Worm (Caenorhabditis elegans) whole organism, L4 larva: ENCODE measurements around the gene C39B5.5.
A peak's percentile ranks its signal among the peaks of the same experiment; 100 is the strongest.

Experiments used
- D1046.2 ChIP-seq: fragments of 200-800 bp; sonication (Bioruptor generic); IDR thresholded peaks from 2 replicates; pipeline ENCODE4 v1.3.6; 2022; ENCODE audit warnings: missing genetic modification characterization, missing compliant biosample characterization
- F37D6.2 ChIP-seq: sonication (generic microtip); optimal IDR thresholded peaks from 2 replicates; lab custom pipeline; 2016; ENCODE audit warnings: mild to moderate bottlenecking, missing genetic modification characterization, missing compliant biosample characterization
- R02D3.7 ChIP-seq: fragments of 150-350 bp; sonication (generic microtip); optimal IDR thresholded peaks from 3 replicates; lab custom pipeline; 2014; ENCODE audit warnings: missing biosample characterization, missing genetic modification characterization
- Y105C5A.15 ChIP-seq: fragments of 200-800 bp; sonication (Bioruptor generic); IDR thresholded peaks from 2 replicates; pipeline ENCODE4 v1.3.6; 2022; ENCODE audit warnings: missing genetic modification characterization, missing compliant biosample characterization
- Y48G9A.11 ChIP-seq: fragments of 200-800 bp; sonication (Bioruptor generic); IDR thresholded peaks from 2 replicates; pipeline ENCODE4 v1.3.6; 2022; ENCODE audit warnings: missing genetic modification reagents, missing genetic modification characterization, missing compliant biosample characterization
- Y5F2A.4 ChIP-seq: fragments of 200-800 bp; sonication (Bioruptor generic); optimal IDR thresholded peaks from 2 replicates; lab custom pipeline; 2018; ENCODE audit warnings: mild to moderate bottlenecking, missing genetic modification characterization, missing compliant biosample characterization
- ZK337.2 ChIP-seq: fragments of 200-800 bp; sonication (Bioruptor generic); IDR thresholded peaks from 2 replicates; pipeline ENCODE4 v1.3.6; 2022; ENCODE audit warnings: missing genetic modification reagents, missing genetic modification characterization, missing compliant biosample characterization
- ZK546.5 ChIP-seq, 2 experiments: sonication (generic microtip); optimal IDR thresholded peaks; 2 replicates each; lab custom pipeline; 2017; ENCODE audit warnings: missing biosample characterization in 2 of 2, missing genetic modification characterization in 2 of 2
- aha-1 ChIP-seq: fragments of 150-350 bp; peaks from one replicate; lab custom pipeline; 2014; ENCODE audit warnings: missing biosample characterization, missing genetic modification characterization
- ceh-20 ChIP-seq: fragments of 200-800 bp; sonication (Bioruptor generic); IDR thresholded peaks from 2 replicates; pipeline ENCODE4 v1.3.6; 2022; ENCODE audit warnings: missing genetic modification reagents, missing genetic modification characterization, missing compliant biosample characterization
- dmd-6 ChIP-seq: fragments of 200-800 bp; sonication (Bioruptor generic); IDR thresholded peaks from 2 replicates; pipeline ENCODE4 v1.3.6; 2022; ENCODE audit warnings: missing genetic modification reagents, missing genetic modification characterization, missing compliant biosample characterization
- dmd-9 ChIP-seq: fragments of 200-800 bp; sonication (Bioruptor generic); IDR thresholded peaks from 2 replicates; pipeline ENCODE4 v1.3.6; 2022; ENCODE audit warnings: missing genetic modification reagents, missing genetic modification characterization, missing compliant biosample characterization
- dpl-1 ChIP-seq: fragments of 150-350 bp; optimal IDR thresholded peaks from 2 replicates; lab custom pipeline; 2014; ENCODE audit warnings: missing biosample characterization, missing genetic modification reagents, missing genetic modification characterization
- duxl-1 ChIP-seq: sonication (generic microtip); optimal IDR thresholded peaks from 2 replicates; lab custom pipeline; 2016; ENCODE audit warnings: mild to moderate bottlenecking, missing genetic modification characterization, moderate library complexity, missing compliant biosample characterization; ENCODE audit not compliant: poor library complexity
- egl-27 ChIP-seq: sonication (generic microtip); optimal IDR thresholded peaks from 3 replicates; lab custom pipeline; 2017; ENCODE audit warnings: missing biosample characterization, missing genetic modification reagents, missing genetic modification characterization
- egl-43 ChIP-seq: fragments of 200-800 bp; sonication (Bioruptor generic); IDR thresholded peaks from 2 replicates; pipeline ENCODE4 v1.3.6; 2022; ENCODE audit warnings: missing genetic modification reagents, missing genetic modification characterization, missing compliant biosample characterization
- fkh-10 ChIP-seq: fragments of 150-350 bp; optimal IDR thresholded peaks from 2 replicates; lab custom pipeline; 2014; ENCODE audit warnings: missing biosample characterization, missing genetic modification reagents, missing genetic modification characterization
- hif-1 ChIP-seq, 2 experiments: sonication (generic microtip); optimal IDR thresholded peaks; 2 replicates each; lab custom pipeline; 2016 to 2017; ENCODE audit warnings: missing compliant biosample characterization in 2 of 2, missing genetic modification characterization in 2 of 2, missing genetic modification reagents in 2 of 2, missing genotype in 2 of 2, mild to moderate bottlenecking in 1 of 2
- hlh-11 ChIP-seq: fragments of 200-800 bp; sonication (Bioruptor generic); optimal IDR thresholded peaks from 2 replicates; lab custom pipeline; 2018; ENCODE audit warnings: mild to moderate bottlenecking, missing genetic modification characterization, missing compliant biosample characterization
- hmg-1.1 ChIP-seq: fragments of 200-800 bp; sonication (Bioruptor generic); IDR thresholded peaks from 2 replicates; pipeline ENCODE4 v1.3.6; 2022; ENCODE audit warnings: missing genetic modification reagents, missing genetic modification characterization, missing compliant biosample characterization
- jun-1 ChIP-seq: fragments of 150-350 bp; optimal IDR thresholded peaks from 2 replicates; lab custom pipeline; 2014; ENCODE audit warnings: missing biosample characterization, missing genetic modification reagents, missing genetic modification characterization
- lim-7 ChIP-seq: fragments of 200-800 bp; sonication (Bioruptor generic); IDR thresholded peaks from 2 replicates; pipeline ENCODE4 v1.3.6; 2022; ENCODE audit warnings: missing genetic modification characterization, missing compliant biosample characterization
- lin-1 ChIP-seq: fragments of 200-800 bp; sonication (Bioruptor generic); IDR thresholded peaks from 2 replicates; pipeline ENCODE4 v1.3.6; 2022; ENCODE audit warnings: missing genetic modification reagents, missing genetic modification characterization, missing compliant biosample characterization
- lin-29 ChIP-seq: fragments of 200-800 bp; sonication (Bioruptor generic); IDR thresholded peaks from 2 replicates; pipeline ENCODE4 v1.3.6; 2022; ENCODE audit warnings: missing genetic modification reagents, missing genetic modification characterization, missing compliant biosample characterization
- lin-38 ChIP-seq: fragments of 200-800 bp; sonication (Bioruptor generic); IDR thresholded peaks from 2 replicates; pipeline ENCODE4 v1.3.6; 2022; ENCODE audit warnings: missing genetic modification reagents, missing genetic modification characterization, missing compliant biosample characterization
- mdl-1 ChIP-seq, 2 experiments: fragments of 150-350 bp in 1 of 2; sonication (generic microtip) in 1 of 2; optimal IDR thresholded peaks; 2 replicates each; lab custom pipeline; 2014 to 2017; ENCODE audit warnings: missing biosample characterization in 2 of 2, missing genetic modification characterization in 2 of 2
- mes-2 ChIP-seq: sonication (generic microtip); optimal IDR thresholded peaks from 2 replicates; lab custom pipeline; 2016; ENCODE audit warnings: missing genotype, mild to moderate bottlenecking, missing genetic modification characterization, missing compliant biosample characterization; ENCODE audit not compliant: poor library complexity, severe bottlenecking
- mxl-2 ChIP-seq: fragments of 200-800 bp; sonication (Bioruptor generic); conservative IDR thresholded peaks from 2 replicates; pipeline ENCODE4 v1.3.6; 2022; ENCODE audit warnings: missing genetic modification reagents, missing genetic modification characterization, missing compliant biosample characterization
- nhr-25 ChIP-seq: sonication (generic microtip); optimal IDR thresholded peaks from 2 replicates; lab custom pipeline; 2017; ENCODE audit warnings: missing genetic modification characterization, mild to moderate bottlenecking, missing compliant biosample characterization, antibody characterized with exemption, moderate library complexity, borderline replicate concordance; ENCODE audit not compliant: insufficient read depth
- nhr-28 ChIP-seq: fragments of 150-350 bp; optimal IDR thresholded peaks from 2 replicates; lab custom pipeline; 2014; ENCODE audit warnings: missing biosample characterization, missing genetic modification characterization
- nhr-42 ChIP-seq: fragments of 200-800 bp; sonication (Bioruptor generic); IDR thresholded peaks from 2 replicates; pipeline ENCODE4 v1.3.6; 2022; ENCODE audit warnings: missing genetic modification characterization, missing compliant biosample characterization
- nhr-6 ChIP-seq: fragments of 150-350 bp; optimal IDR thresholded peaks from 2 replicates; lab custom pipeline; 2014; ENCODE audit warnings: missing biosample characterization, missing genetic modification characterization
- nhr-77 ChIP-seq: fragments of 150-350 bp; optimal IDR thresholded peaks from 2 replicates; lab custom pipeline; 2014; ENCODE audit warnings: missing biosample characterization, missing genetic modification characterization
- php-3 ChIP-seq: fragments of 200-800 bp; sonication (Bioruptor generic); IDR thresholded peaks from 2 replicates; pipeline ENCODE4 v1.3.6; 2022; ENCODE audit warnings: missing genetic modification reagents, missing genetic modification characterization, missing compliant biosample characterization
- rbr-2 ChIP-seq: sonication (generic microtip); optimal IDR thresholded peaks from 2 replicates; lab custom pipeline; 2016; ENCODE audit warnings: missing genotype, missing genetic modification characterization, missing compliant biosample characterization
- sdz-12 ChIP-seq: fragments of 200-800 bp; sonication (Bioruptor generic); optimal IDR thresholded peaks from 2 replicates; lab custom pipeline; 2018; ENCODE audit warnings: mild to moderate bottlenecking, missing genetic modification characterization, missing compliant biosample characterization
- set-16 ChIP-seq: fragments of 200-800 bp; sonication (Bioruptor generic); IDR thresholded peaks from 2 replicates; pipeline ENCODE4 v1.3.6; 2022; ENCODE audit warnings: missing genetic modification reagents, missing genetic modification characterization, missing compliant biosample characterization
- skn-1 ChIP-seq: fragments of 150-350 bp; optimal IDR thresholded peaks from 2 replicates; lab custom pipeline; 2014; ENCODE audit warnings: missing biosample characterization, missing genetic modification characterization
- tag-97 ChIP-seq: fragments of 200-800 bp; sonication (Bioruptor generic); IDR thresholded peaks from 2 replicates; pipeline ENCODE4 v1.3.6; 2022; ENCODE audit warnings: missing genetic modification characterization, missing compliant biosample characterization
- tra-1 ChIP-seq: fragments of 200-800 bp; sonication (Bioruptor generic); IDR thresholded peaks from 2 replicates; pipeline ENCODE4 v1.3.6; 2022; ENCODE audit warnings: missing genetic modification reagents, missing genetic modification characterization, missing compliant biosample characterization
- unc-39 ChIP-seq: sonication (generic microtip); optimal IDR thresholded peaks from 2 replicates; lab custom pipeline; 2017; ENCODE audit warnings: missing biosample characterization, missing genetic modification characterization
- unc-62 ChIP-seq, 3 experiments: fragments of 150-350 bp in 1 of 3; sonication (generic microtip); optimal IDR thresholded peaks in 2 of 3; peaks in 1 of 3; 1 replicate in 1 of 3; 2 replicates in 2 of 3; lab custom pipeline; 2014 to 2017; ENCODE audit warnings: missing biosample characterization in 3 of 3, missing genetic modification characterization in 3 of 3, missing genetic modification reagents in 3 of 3, missing genotype in 1 of 3
- zag-1 ChIP-seq: fragments of 150-350 bp; optimal IDR thresholded peaks from 2 replicates; lab custom pipeline; 2014; ENCODE audit warnings: missing biosample characterization, missing genetic modification characterization
- zfp-2 ChIP-seq: sonication (generic microtip); optimal IDR thresholded peaks from 2 replicates; lab custom pipeline; 2016; ENCODE audit warnings: mild to moderate bottlenecking, missing genetic modification characterization, missing compliant biosample characterization
- zfp-3 ChIP-seq: fragments of 200-800 bp; sonication (Bioruptor generic); conservative IDR thresholded peaks from 2 replicates; pipeline ENCODE4 v1.3.6; 2022; ENCODE audit warnings: missing genetic modification reagents, missing genetic modification characterization, missing compliant biosample characterization
- zip-11 ChIP-seq: fragments of 200-800 bp; sonication (Bioruptor generic); IDR thresholded peaks from 2 replicates; pipeline ENCODE4 v1.3.6; 2022; ENCODE audit warnings: missing genetic modification characterization, missing compliant biosample characterization
- zip-2 ChIP-seq: fragments of 150-350 bp; optimal IDR thresholded peaks from 2 replicates; lab custom pipeline; 2014; ENCODE audit warnings: missing biosample characterization, missing genetic modification characterization

Gene C39B5.5

ce11 chrIII:2210601-2211000 is 2.6 kb downstream of the C39B5.5 start:
- TF ChIP-seq mes-2 (tag; lab: Kevin White, UChicago) (no peak), nhr-6 (no peak), dmd-6 (no peak), zip-2 (no peak), aha-1 (tag; lab: Kevin White, UChicago) (peak; percentile 95)

DNA sequence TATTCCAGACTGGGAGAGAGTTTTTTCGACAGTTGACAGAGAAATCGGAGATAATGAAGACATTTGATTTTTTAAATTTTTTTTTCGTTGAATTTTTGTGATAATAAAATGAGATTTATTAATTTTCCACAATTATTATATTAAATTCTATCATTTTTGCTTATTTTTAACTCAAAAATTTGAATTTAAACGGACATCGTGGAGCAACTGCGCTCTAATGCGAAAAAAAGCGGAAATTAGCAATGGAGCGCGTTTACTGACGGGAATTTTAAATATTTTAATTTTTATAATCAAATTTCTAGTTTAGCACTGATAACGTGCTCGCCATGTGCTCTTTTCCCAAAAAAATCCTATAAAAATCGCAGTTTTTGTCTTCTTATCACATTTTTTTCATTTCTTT is 3.2 kb downstream of the C39B5.5 start, which contains the start of gene C39B5.14:
Gene C39B5.14 (plus strand): TSS at position 301 of the 400 bp plus-strand sequence.
- TF ChIP-seq zfp-2 (tag; lab: Kevin White, UChicago) (no peak), duxl-1 (no peak), lin-29 (GFP tag; lab: Robert Waterston, UW) (no peak), lin-38 (peak; percentile 46), mdl-1 (tag; optimal IDR thresholded peaks at IDR 0.05; lab: Kevin White, UChicago) (no peak), set-16 (GFP tag; lab: Robert Waterston, UW) (no peak), hlh-11 (tag; lab: Kevin White, UChicago) (no peak), Y48G9A.11 (no peak), rbr-2 (no peak), lim-7 (GFP tag; lab: Robert Waterston, UW) (no peak), dmd-6 (peak; percentile 45)

DNA sequence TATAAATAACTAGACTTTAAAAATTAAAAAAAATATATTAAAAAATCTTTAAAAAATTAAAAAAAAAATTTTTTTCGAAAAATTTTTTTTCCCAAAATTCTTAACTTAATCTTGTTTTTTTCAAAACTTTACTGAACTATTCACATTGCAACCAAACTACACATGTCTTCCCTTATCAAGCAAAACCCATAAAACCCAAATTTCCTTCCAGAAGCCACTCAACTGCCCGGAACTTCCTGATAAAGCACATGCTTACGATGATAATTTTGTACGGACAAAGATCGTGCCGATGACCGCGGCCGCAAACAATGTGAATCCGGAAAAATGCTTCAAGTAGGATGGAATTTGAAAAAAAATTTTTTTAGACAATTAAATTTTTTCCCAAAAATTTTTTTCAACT is 4.4 kb downstream of the C39B5.5 start:
- no peak for TF ChIP-seq nhr-77
- TF ChIP-seq zfp-2 (tag; lab: Kevin White, UChicago) = no peak
- no peak for TF ChIP-seq zip-11 (GFP tag; lab: Robert Waterston, UW)
- TF ChIP-seq sdz-12 = no peak
- TF ChIP-seq egl-43 (GFP tag; lab: Robert Waterston, UW) = no peak
- TF ChIP-seq lin-38 = no peak
- TF ChIP-seq lin-29 (GFP tag; lab: Robert Waterston, UW) = no peak
- TF ChIP-seq ZK337.2 (GFP tag; lab: Robert Waterston, UW) = no peak
- no peak for TF ChIP-seq nhr-42 (GFP tag; lab: Robert Waterston, UW)
- TF ChIP-seq hlh-11 (tag; lab: Kevin White, UChicago) = peak; percentile 26
- TF ChIP-seq egl-27 (tag; lab: Kevin White, UChicago) = no peak
- no peak for TF ChIP-seq unc-39 (tag; lab: Kevin White, UChicago)
- no peak for TF ChIP-seq dpl-1
- TF ChIP-seq fkh-10 (GFP tag; lab: Kevin White, UChicago) = no peak
- no peak for TF ChIP-seq lim-7 (GFP tag; lab: Robert Waterston, UW)
- no peak for TF ChIP-seq jun-1 (tag; lab: Kevin White, UChicago)
- TF ChIP-seq D1046.2 (GFP tag; lab: Robert Waterston, UW) = no peak
- no peak for TF ChIP-seq zag-1 (tag; lab: Kevin White, UChicago)
- peak; percentile 19 for TF ChIP-seq nhr-28 (tag; lab: Kevin White, UChicago)
- TF ChIP-seq mdl-1 (tag; optimal IDR thresholded peaks at IDR 0.05; lab: Kevin White, UChicago) = no peak
- TF ChIP-seq ZK546.5 (tag; optimal IDR thresholded peaks at IDR 0.05; lab: Kevin White, UChicago) = no peak
- TF ChIP-seq hif-1 (tag; optimal IDR thresholded peaks at IDR 0.05; lab: Kevin White, UChicago) = no peak
- TF ChIP-seq dmd-9 (GFP tag; lab: Robert Waterston, UW) = no peak
- TF ChIP-seq unc-62 (GFP tag; optimal IDR thresholded peaks at IDR 0.05 in 1 of 2; lab: Kevin White, UChicago) = peak in 1 of 2 experiments; percentile 13
- TF ChIP-seq unc-62 (tag; optimal IDR thresholded peaks at IDR 0.05; lab: Kevin White, UChicago) = no peak
- TF ChIP-seq zfp-3 = no peak
- TF ChIP-seq skn-1 (tag; lab: Kevin White, UChicago) = no peak
- no peak for TF ChIP-seq mes-2 (tag; lab: Kevin White, UChicago)
- no peak for TF ChIP-seq lin-1 (GFP tag; lab: Robert Waterston, UW)
- no peak for TF ChIP-seq Y105C5A.15 (GFP tag; lab: Robert Waterston, UW)
- no peak for TF ChIP-seq hmg-1.1
- no peak for TF ChIP-seq F37D6.2
- no peak for TF ChIP-seq nhr-25
- no peak for TF ChIP-seq Y5F2A.4
- no peak for TF ChIP-seq tag-97 (GFP tag; lab: Robert Waterston, UW)
- peak; percentile 58; the same call in 1 of the 2 replicates for TF ChIP-seq php-3 (GFP tag; lab: Robert Waterston, UW)
- TF ChIP-seq R02D3.7 (tag; lab: Kevin White, UChicago) = no peak
- no peak for TF ChIP-seq tra-1 (GFP tag; lab: Robert Waterston, UW)
- TF ChIP-seq mxl-2 (GFP tag; lab: Robert Waterston, UW) = no peak
- TF ChIP-seq ceh-20 (GFP tag; lab: Robert Waterston, UW) = no peak
